Worm (Caenorhabditis elegans) whole organism, dauer: ENCODE results near the gene wbp-11.

Experiments
- unc-62 ChIP-seq: sonication (generic microtip); optimal IDR thresholded peaks from 2 replicates; lab custom pipeline; 2017; ENCODE audit warnings: missing biosample characterization, missing genetic modification reagents, missing genetic modification characterization

wbp-11 gene

ce11 chrII:10172436-10172973 lies at the start of gene wbp-11:
Gene wbp-11 (plus strand): TSS chrII:10172923.
- TF ChIP-seq unc-62 (GFP tag; lab: Kevin White, UChicago) = no peak

- TF ChIP-seq unc-62 (GFP tag; lab: Kevin White, UChicago) = no peak
Measured at ce11 chrII:10127389-10127788, 45.3 kb upstream of the wbp-11 start, which contains the start of gene F27E5.8. Gene F27E5.8 (minus strand): TSS chrII:10127489.

- TF ChIP-seq unc-62 (GFP tag; lab: Kevin White, UChicago) = no peak
Measured at ce11 chrII:10131760-10132159, 41.0 kb upstream of the wbp-11 start, which contains the start of gene F27E5.5. Gene F27E5.5 (minus strand): TSS chrII:10131860.

- TF ChIP-seq unc-62 (GFP tag; lab: Kevin White, UChicago) = no peak
Measured at ce11 chrII:10132818-10133217, 39.9 kb upstream of the wbp-11 start.

- no peak for TF ChIP-seq unc-62 (GFP tag; lab: Kevin White, UChicago)
Measured at ce11 chrII:10134285-10134995, 38.3 kb upstream of the wbp-11 start, which contains the start of gene F27E5.9. Gene F27E5.9 (plus strand): TSS chrII:10134945.

- no peak for TF ChIP-seq unc-62 (GFP tag; lab: Kevin White, UChicago)
Measured at ce11 chrII:10136771-10137170, 36.0 kb upstream of the wbp-11 start.

- no peak for TF ChIP-seq unc-62 (GFP tag; lab: Kevin White, UChicago)
Measured at ce11 chrII:10137358-10137757, 35.4 kb upstream of the wbp-11 start, which contains the start of gene phg-1. Gene phg-1 (plus strand): TSS chrII:10137658.

- TF ChIP-seq unc-62 (GFP tag; lab: Kevin White, UChicago) = no peak
Measured at ce11 chrII:10139177-10139640, 33.5 kb upstream of the wbp-11 start, which contains the start of gene asah-2. Gene asah-2 (plus strand): TSS chrII:10139590.

- no peak for TF ChIP-seq unc-62 (GFP tag; lab: Kevin White, UChicago)
Measured at ce11 chrII:10144092-10144491, 28.6 kb upstream of the wbp-11 start, which contains the start of gene F27E5.3. Gene F27E5.3 (minus strand): TSS chrII:10144192.

ce11 chrII:10146488-10146887 lies 26.2 kb upstream of the wbp-11 start, which contains the start of gene pax-3:
Gene pax-3 (plus strand): TSS chrII:10146570.
- TF ChIP-seq unc-62 (GFP tag; lab: Kevin White, UChicago) = no peak

ce11 chrII:10147502-10147901 lies 25.2 kb upstream of the wbp-11 start:
- no peak for TF ChIP-seq unc-62 (GFP tag; lab: Kevin White, UChicago)

ce11 chrII:10155106-10155505 lies 17.6 kb upstream of the wbp-11 start, which contains the start of gene nlp-63:
Gene nlp-63 (plus strand): TSS chrII:10155406.
- TF ChIP-seq unc-62 (GFP tag; lab: Kevin White, UChicago) = no peak

- no peak for TF ChIP-seq unc-62 (GFP tag; lab: Kevin White, UChicago)
Measured at ce11 chrII:10162785-10163184, 9.9 kb upstream of the wbp-11 start.

- TF ChIP-seq unc-62 (GFP tag; lab: Kevin White, UChicago) = no peak
Measured at ce11 chrII:10164137-10164536, 8.6 kb upstream of the wbp-11 start.

ce11 chrII:10166365-10166764 lies 6.4 kb upstream of the wbp-11 start:
- no peak for TF ChIP-seq unc-62 (GFP tag; lab: Kevin White, UChicago)

- no peak for TF ChIP-seq unc-62 (GFP tag; lab: Kevin White, UChicago)
Measured at ce11 chrII:10167731-10168130, 5.0 kb upstream of the wbp-11 start.
